Worm (Caenorhabditis elegans): Measurements from ENCODE around the gene srg-65.

- no peak for TF ChIP-seq lin-13 (GFP tag; optimal IDR thresholded peaks at IDR 0.05)
- TF ChIP-seq ama-1 (optimal IDR thresholded peaks at IDR 0.05) = no peak
- no peak for TF ChIP-seq snpc-4 (tag; optimal IDR thresholded peaks at IDR 0.05)
- no peak for TF ChIP-seq nhr-12 (tag; optimal IDR thresholded peaks at IDR 0.05)
- TF ChIP-seq nhr-129 (tag; optimal IDR thresholded peaks at IDR 0.05) = no peak
- no peak for TF ChIP-seq nhr-21 (tag; optimal IDR thresholded peaks at IDR 0.05)
- TF ChIP-seq nhr-77 (tag; optimal IDR thresholded peaks at IDR 0.05) = no peak
- TF ChIP-seq ztf-11 (tag; optimal IDR thresholded peaks at IDR 0.05) = no peak
- TF ChIP-seq lin-39 (tag; optimal IDR thresholded peaks at IDR 0.05) = no peak
- TF ChIP-seq ceh-82 (tag; optimal IDR thresholded peaks at IDR 0.05) = no peak
- TF ChIP-seq fos-1 (tag; optimal IDR thresholded peaks at IDR 0.05) = no peak
- TF ChIP-seq ZK546.5 (tag; optimal IDR thresholded peaks at IDR 0.05) = no peak
Observed at ce11 chrV:5444037-5444436, 40.7 kb downstream of the srg-65 start.
